Worm (Caenorhabditis elegans) whole organism, young adult: ENCODE data around the gene cpg-1.

Source experiments
- B0035.1 ChIP-seq: sonication (generic microtip); optimal IDR thresholded peaks from 2 replicates; lab custom pipeline; 2016; ENCODE audit warnings: missing genetic modification characterization, mild to moderate bottlenecking, missing compliant biosample characterization, missing genotype, missing genetic modification reagents
- B0336.3 ChIP-seq: fragments of 200-800 bp; sonication (Bioruptor generic); IDR thresholded peaks from 2 replicates; pipeline ENCODE4 v1.3.6; 2022; ENCODE audit warnings: missing genetic modification characterization, missing compliant biosample characterization
- F55B11.4 ChIP-seq: sonication (generic microtip); optimal IDR thresholded peaks from 2 replicates; lab custom pipeline; 2016; ENCODE audit warnings: missing compliant biosample characterization, missing genetic modification characterization, borderline replicate concordance; ENCODE audit not compliant: insufficient read depth
- F57C9.4 ChIP-seq: sonication (generic microtip); optimal IDR thresholded peaks from 2 replicates; lab custom pipeline; 2017; ENCODE audit warnings: mild to moderate bottlenecking, missing genetic modification characterization, missing compliant biosample characterization
- K11D2.4 ChIP-seq: fragments of 200-800 bp; sonication (Bioruptor generic); IDR thresholded peaks from 2 replicates; pipeline ENCODE4 v1.3.6; 2022; ENCODE audit warnings: missing genetic modification reagents, missing genetic modification characterization, missing compliant biosample characterization
- T26A5.8 ChIP-seq: sonication (generic microtip); optimal IDR thresholded peaks from 2 replicates; lab custom pipeline; 2016; ENCODE audit warnings: missing genetic modification characterization, missing compliant biosample characterization
- Y53F4B.3 ChIP-seq: fragments of 200-800 bp; sonication (Bioruptor generic); IDR thresholded peaks from 2 replicates; pipeline ENCODE4 v1.3.6; 2022; ENCODE audit warnings: missing genetic modification reagents, missing genetic modification characterization, missing compliant biosample characterization
- Y95B8A.8 ChIP-seq: fragments of 200-800 bp; sonication (Bioruptor generic); IDR thresholded peaks from 2 replicates; pipeline ENCODE4 v1.3.6; 2022; ENCODE audit warnings: missing genetic modification reagents, missing genetic modification characterization, missing compliant biosample characterization
- atf-7 ChIP-seq: sonication (generic microtip); optimal IDR thresholded peaks from 2 replicates; lab custom pipeline; 2017; ENCODE audit warnings: mild to moderate bottlenecking, missing genetic modification characterization, missing compliant biosample characterization
- attf-5 ChIP-seq: fragments of 200-800 bp; sonication (Bioruptor generic); optimal IDR thresholded peaks from 2 replicates; lab custom pipeline; 2018; ENCODE audit warnings: mild to moderate bottlenecking, missing genetic modification characterization, missing compliant biosample characterization
- ccch-3 ChIP-seq: fragments of 200-800 bp; sonication (Bioruptor generic); optimal IDR thresholded peaks from 2 replicates; lab custom pipeline; 2018; ENCODE audit warnings: mild to moderate bottlenecking, missing genetic modification characterization, missing compliant biosample characterization
- cebp-1 ChIP-seq, 2 experiments: fragments of 200-800 bp in 1 of 2; sonication (Bioruptor generic) in 1 of 2; sonication (generic microtip) in 1 of 2; IDR thresholded peaks in 1 of 2; optimal IDR thresholded peaks in 1 of 2; 2 replicates each; pipeline versions ENCODE4 v1.3.6 to Lab custom; 2017 to 2022; ENCODE audit warnings: missing compliant biosample characterization in 2 of 2, missing genetic modification characterization in 2 of 2, mild to moderate bottlenecking in 1 of 2, missing genetic modification reagents in 1 of 2, moderate library complexity in 1 of 2
- cebp-2 ChIP-seq: fragments of 200-800 bp; sonication (Bioruptor generic); IDR thresholded peaks from 2 replicates; pipeline ENCODE4 v1.3.6; 2022; ENCODE audit warnings: missing genetic modification characterization, missing compliant biosample characterization
- ceh-100 ChIP-seq: fragments of 200-800 bp; sonication (Bioruptor generic); IDR thresholded peaks from 2 replicates; pipeline ENCODE4 v1.3.6; 2022; ENCODE audit warnings: missing genetic modification reagents, missing genetic modification characterization, missing compliant biosample characterization
- ceh-27 ChIP-seq: fragments of 200-800 bp; sonication (Bioruptor generic); optimal IDR thresholded peaks from 2 replicates; lab custom pipeline; 2018; ENCODE audit warnings: mild to moderate bottlenecking, missing genetic modification characterization, moderate library complexity, missing compliant biosample characterization
- ceh-91 ChIP-seq: fragments of 200-800 bp; sonication (Bioruptor generic); IDR thresholded peaks from 2 replicates; pipeline ENCODE4 v1.3.6; 2022; ENCODE audit warnings: missing genetic modification reagents, missing genetic modification characterization, missing compliant biosample characterization
- ekl-4 ChIP-seq: fragments of 200-800 bp; sonication (Bioruptor generic); IDR thresholded peaks from 2 replicates; pipeline ENCODE4 v1.3.6; 2022; ENCODE audit warnings: missing genetic modification reagents, missing genetic modification characterization, missing compliant biosample characterization
- fkh-3 ChIP-seq: sonication (generic microtip); optimal IDR thresholded peaks from 2 replicates; lab custom pipeline; 2016; ENCODE audit warnings: mild to moderate bottlenecking, missing genetic modification characterization, missing compliant biosample characterization
- gei-17 ChIP-seq: fragments of 200-800 bp; sonication (Bioruptor generic); optimal IDR thresholded peaks from 2 replicates; lab custom pipeline; 2018; ENCODE audit warnings: mild to moderate bottlenecking, missing genetic modification characterization, missing compliant biosample characterization
- hmg-20 ChIP-seq: fragments of 200-800 bp; sonication (Bioruptor generic); IDR thresholded peaks from 2 replicates; pipeline ENCODE4 v1.3.6; 2022; ENCODE audit warnings: missing genetic modification reagents, missing genetic modification characterization, missing compliant biosample characterization
- hsf-1 ChIP-seq: fragments of 200-800 bp; sonication (Bioruptor generic); IDR thresholded peaks from 2 replicates; pipeline ENCODE4 v1.3.6; 2022; ENCODE audit warnings: missing genetic modification reagents, missing genetic modification characterization, missing compliant biosample characterization
- let-607 ChIP-seq, 2 experiments: fragments of 200-800 bp in 1 of 2; sonication (Bioruptor generic) in 1 of 2; sonication (generic microtip) in 1 of 2; optimal IDR thresholded peaks; 2 replicates each; lab custom pipeline; 2016 to 2018; ENCODE audit warnings: mild to moderate bottlenecking in 2 of 2, missing compliant biosample characterization in 2 of 2, missing genetic modification characterization in 2 of 2, moderate library complexity in 2 of 2, missing genotype in 1 of 2
- lin-26 ChIP-seq: fragments of 200-800 bp; sonication (Bioruptor generic); IDR thresholded peaks from 2 replicates; pipeline ENCODE4 v1.3.6; 2022; ENCODE audit warnings: missing genetic modification reagents, missing genetic modification characterization, missing compliant biosample characterization
- lin-40 ChIP-seq: sonication (generic microtip); optimal IDR thresholded peaks from 2 replicates; lab custom pipeline; 2016; ENCODE audit warnings: missing genetic modification characterization, mild to moderate bottlenecking, missing compliant biosample characterization, missing genotype, missing genetic modification reagents
- lir-1 ChIP-seq: fragments of 200-800 bp; sonication (Bioruptor generic); conservative IDR thresholded peaks from 2 replicates; pipeline ENCODE4 v1.3.6; 2022; ENCODE audit warnings: missing genetic modification reagents, missing genetic modification characterization, missing compliant biosample characterization
- lsy-27 ChIP-seq: sonication (generic microtip); optimal IDR thresholded peaks from 2 replicates; lab custom pipeline; 2017; ENCODE audit warnings: missing genetic modification characterization, mild to moderate bottlenecking, missing compliant biosample characterization, antibody characterized with exemption, missing genotype, borderline replicate concordance; ENCODE audit not compliant: insufficient read depth
- madf-10 ChIP-seq: sonication (generic microtip); optimal IDR thresholded peaks from 2 replicates; lab custom pipeline; 2016; ENCODE audit warnings: mild to moderate bottlenecking, missing genetic modification characterization, missing compliant biosample characterization
- madf-8 ChIP-seq: fragments of 200-800 bp; sonication (Bioruptor generic); conservative IDR thresholded peaks from 2 replicates; pipeline ENCODE4 v1.3.6; 2022; ENCODE audit warnings: missing genetic modification reagents, missing genetic modification characterization, missing compliant biosample characterization
- mxl-1 ChIP-seq: sonication (generic microtip); optimal IDR thresholded peaks from 2 replicates; lab custom pipeline; 2016; ENCODE audit warnings: missing genetic modification characterization, missing compliant biosample characterization
- nhr-80 ChIP-seq: sonication (generic microtip); optimal IDR thresholded peaks from 2 replicates; lab custom pipeline; 2016; ENCODE audit warnings: missing genetic modification characterization, missing compliant biosample characterization
- pbrm-1 ChIP-seq: fragments of 200-800 bp; sonication (Bioruptor generic); IDR thresholded peaks from 2 replicates; pipeline ENCODE4 v1.3.6; 2022; ENCODE audit warnings: missing genetic modification reagents, missing genetic modification characterization, missing compliant biosample characterization
- rcor-1 ChIP-seq: fragments of 200-800 bp; sonication (Bioruptor generic); IDR thresholded peaks from 2 replicates; pipeline ENCODE4 v1.3.6; 2022; ENCODE audit warnings: missing genetic modification reagents, missing genetic modification characterization, missing compliant biosample characterization
- tlf-1 ChIP-seq: fragments of 200-800 bp; sonication (Bioruptor generic); optimal IDR thresholded peaks from 2 replicates; lab custom pipeline; 2018; ENCODE audit warnings: mild to moderate bottlenecking, missing genetic modification characterization, missing compliant biosample characterization
- unc-62 ChIP-seq: fragments of 150-350 bp; optimal IDR thresholded peaks from 2 replicates; lab custom pipeline; 2014; ENCODE audit warnings: missing biosample characterization, missing genetic modification reagents, missing genetic modification characterization
- zim-3 ChIP-seq: sonication (generic microtip); optimal IDR thresholded peaks from 2 replicates; lab custom pipeline; 2017; ENCODE audit warnings: mild to moderate bottlenecking, missing genetic modification characterization, moderate library complexity, missing compliant biosample characterization
- ztf-28 ChIP-seq: fragments of 200-800 bp; sonication (Bioruptor generic); IDR thresholded peaks from 2 replicates; pipeline ENCODE4 v1.3.6; 2022; ENCODE audit warnings: missing genetic modification reagents, missing genetic modification characterization, missing compliant biosample characterization
- ztf-6 ChIP-seq: fragments of 200-800 bp; sonication (Bioruptor generic); IDR thresholded peaks from 2 replicates; pipeline ENCODE4 v1.3.6; 2022; ENCODE audit warnings: missing genetic modification reagents, missing genetic modification characterization, missing compliant biosample characterization

The cpg-1 gene

ce11 chrIII:4504934-4505484, 15.8 kb downstream of the cpg-1 start:
- 0 out of 2 replicates have a peak, but pooled peaks have one; percentile 36 for TF ChIP-seq pbrm-1 (GFP tag; lab: Robert Waterston, UW)
- TF ChIP-seq F55B11.4 = no peak

- TF ChIP-seq ceh-27 (GFP tag; lab: Kevin White, UChicago) (peak; percentile 61), tlf-1 (GFP tag; lab: Kevin White, UChicago) (peak; percentile 25), cebp-1 (GFP tag; IDR thresholded peaks at IDR 0.05; lab: Robert Waterston, UW) (no peak), cebp-1 (tag; optimal IDR thresholded peaks at IDR 0.05; lab: Kevin White, UChicago) (peak; percentile 46), attf-5 (no peak)
Observed at ce11 chrIII:4505726-4506125, 16.6 kb downstream of the cpg-1 start.

DNA sequence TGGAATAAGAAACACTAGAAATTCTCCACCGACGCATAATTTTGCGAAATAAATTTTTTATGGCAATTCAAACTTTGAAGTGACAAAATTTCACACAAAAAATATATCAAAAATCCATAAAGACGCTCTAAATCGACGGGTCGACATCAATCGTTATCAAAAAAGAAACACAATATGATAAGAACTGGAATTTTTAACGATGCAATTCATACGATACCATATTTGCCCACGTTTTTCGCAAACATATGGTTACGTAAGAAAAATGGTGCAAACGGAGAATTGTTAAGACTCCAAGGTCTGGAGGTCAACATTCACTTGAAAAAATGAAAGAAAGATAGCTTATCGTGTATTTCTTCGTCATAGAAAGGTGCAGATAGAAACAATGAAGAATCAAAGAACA, 17.0 kb downstream of the cpg-1 start:
- no peak for TF ChIP-seq Y95B8A.8
- TF ChIP-seq ekl-4 (GFP tag; lab: Robert Waterston, UW) = no peak
- TF ChIP-seq nhr-80 (tag; lab: Kevin White, UChicago) = peak; percentile 70
- no peak for TF ChIP-seq Y53F4B.3 (GFP tag; lab: Robert Waterston, UW)

DNA sequence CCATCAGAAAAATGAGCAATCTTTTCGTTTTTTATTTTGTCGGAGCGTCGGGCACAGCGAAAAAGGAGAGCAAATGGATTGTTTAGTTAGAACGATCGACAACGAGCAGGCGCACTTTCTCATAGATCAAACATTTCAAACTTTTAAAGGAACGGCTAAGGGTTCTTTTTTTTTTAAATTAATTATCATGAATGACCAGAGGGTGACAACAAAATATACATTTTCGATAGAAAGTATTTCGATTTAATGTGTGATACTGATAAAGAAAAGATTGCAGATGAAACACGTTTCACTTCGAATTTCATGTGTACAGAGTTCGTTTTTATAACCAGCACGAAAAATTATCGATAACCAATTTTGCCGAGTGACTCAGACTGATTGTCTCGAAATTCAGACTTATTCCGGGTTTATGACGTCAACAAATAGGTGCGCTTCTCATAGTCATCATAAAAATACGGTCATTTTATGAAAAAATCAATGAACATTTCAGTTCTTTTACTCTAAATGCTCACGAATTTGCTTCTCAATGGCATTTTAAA, 17.5 kb downstream of the cpg-1 start:
- TF ChIP-seq ceh-27 (GFP tag; lab: Kevin White, UChicago) = no peak
- peak; percentile 21 for TF ChIP-seq nhr-80 (tag; lab: Kevin White, UChicago)
- no peak for TF ChIP-seq rcor-1 (GFP tag; lab: Robert Waterston, UW)
- no peak for TF ChIP-seq fkh-3 (tag; lab: Kevin White, UChicago)
- no peak for TF ChIP-seq mxl-1
- TF ChIP-seq atf-7 (tag; lab: Kevin White, UChicago) = peak; percentile 80

DNA sequence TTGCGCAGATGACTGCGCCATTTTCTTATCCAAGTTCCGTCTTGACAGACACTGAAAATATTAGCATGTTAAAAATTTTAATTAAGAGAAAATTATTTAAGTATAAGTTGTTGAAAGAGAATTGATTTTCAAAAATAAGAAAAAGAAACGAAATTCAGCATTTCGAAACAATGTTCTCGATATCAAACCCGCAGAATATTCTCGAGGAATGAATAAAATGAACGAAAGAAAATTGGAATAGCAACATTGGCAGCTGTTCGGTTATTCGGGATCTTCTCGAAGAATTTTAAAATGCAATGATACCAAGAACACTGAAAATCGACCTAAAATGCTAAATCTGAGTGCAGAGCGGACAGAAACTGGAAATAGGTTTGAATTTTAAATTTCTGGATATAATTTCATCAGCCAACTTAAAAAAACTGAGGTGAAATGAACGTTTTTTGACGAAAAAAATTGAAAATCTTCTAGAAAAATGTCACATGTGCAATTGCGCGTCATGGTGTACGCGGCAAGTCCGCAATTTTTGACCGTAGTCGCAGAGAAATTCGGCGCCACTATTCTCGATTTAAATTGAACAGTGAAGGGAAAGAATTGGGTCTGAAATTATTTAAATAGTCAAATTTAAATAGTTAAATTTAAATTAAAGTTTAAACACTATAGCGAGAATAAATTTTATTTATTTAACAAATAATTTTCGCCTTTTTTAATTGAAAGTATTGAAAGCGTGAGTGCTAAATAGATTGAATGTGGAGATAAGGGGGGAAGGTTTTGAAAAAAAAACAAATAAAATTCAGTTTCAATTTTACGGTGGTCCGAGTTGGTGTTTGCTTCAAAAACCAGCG, 19.1 kb downstream of the cpg-1 start, which contains the start of the genes cct-5 and F25F2.1:
TSS of gene cct-5 (minus strand) at position 51 of the 842 bp plus-strand sequence.
TSS of gene F25F2.1 (plus strand) at position 792 of the 842 bp plus-strand sequence.
- TF ChIP-seq gei-17 (no peak), cebp-2 (GFP tag; lab: Robert Waterston, UW) (no peak), B0336.3 (GFP tag; lab: Robert Waterston, UW) (no peak; the same call in 1 of the 2 replicates), T26A5.8 (no peak), ceh-91 (GFP tag; lab: Robert Waterston, UW) (peak; percentile 96), hsf-1 (peak; percentile 98), zim-3 (tag; lab: Kevin White, UChicago) (no peak), hmg-20 (GFP tag; lab: Robert Waterston, UW) (no peak), mxl-1 (no peak), lin-26 (GFP tag; lab: Robert Waterston, UW) (no peak), lsy-27 (tag; lab: Kevin White, UChicago) (peak; percentile 19), atf-7 (tag; lab: Kevin White, UChicago) (no peak), pbrm-1 (GFP tag; lab: Robert Waterston, UW) (peak; percentile 70), K11D2.4 (no peak), ztf-28 (GFP tag; lab: Robert Waterston, UW) (peak; percentile 43; the same call in 1 of the 2 replicates), madf-8 (GFP tag; lab: Robert Waterston, UW) (peak; percentile 97), ceh-100 (GFP tag; lab: Robert Waterston, UW) (no peak), attf-5 (peak; percentile 59), nhr-80 (tag; lab: Kevin White, UChicago) (no peak), lir-1 (GFP tag; lab: Robert Waterston, UW) (peak; percentile 67; the same call in 1 of the 2 replicates), lin-40 (no peak), ccch-3 (GFP tag; lab: Kevin White, UChicago) (no peak), ztf-6 (GFP tag; lab: Robert Waterston, UW) (no peak), cebp-1 (GFP tag; IDR thresholded peaks at IDR 0.05; lab: Robert Waterston, UW) (no peak; the same call in 1 of the 2 replicates), cebp-1 (tag; optimal IDR thresholded peaks at IDR 0.05; lab: Kevin White, UChicago) (no peak), F57C9.4 (tag; lab: Kevin White, UChicago) (no peak), let-607 (tag; optimal IDR thresholded peaks at IDR 0.05; lab: Kevin White, UChicago) (no peak), madf-10 (tag; lab: Kevin White, UChicago) (no peak), unc-62 (GFP tag; lab: Kevin White, UChicago) (no peak), B0035.1 (tag; lab: Kevin White, UChicago) (no peak)
